Fruit fly (Drosophila melanogaster): Measurements from ENCODE around the gene CG12995.

DNA sequence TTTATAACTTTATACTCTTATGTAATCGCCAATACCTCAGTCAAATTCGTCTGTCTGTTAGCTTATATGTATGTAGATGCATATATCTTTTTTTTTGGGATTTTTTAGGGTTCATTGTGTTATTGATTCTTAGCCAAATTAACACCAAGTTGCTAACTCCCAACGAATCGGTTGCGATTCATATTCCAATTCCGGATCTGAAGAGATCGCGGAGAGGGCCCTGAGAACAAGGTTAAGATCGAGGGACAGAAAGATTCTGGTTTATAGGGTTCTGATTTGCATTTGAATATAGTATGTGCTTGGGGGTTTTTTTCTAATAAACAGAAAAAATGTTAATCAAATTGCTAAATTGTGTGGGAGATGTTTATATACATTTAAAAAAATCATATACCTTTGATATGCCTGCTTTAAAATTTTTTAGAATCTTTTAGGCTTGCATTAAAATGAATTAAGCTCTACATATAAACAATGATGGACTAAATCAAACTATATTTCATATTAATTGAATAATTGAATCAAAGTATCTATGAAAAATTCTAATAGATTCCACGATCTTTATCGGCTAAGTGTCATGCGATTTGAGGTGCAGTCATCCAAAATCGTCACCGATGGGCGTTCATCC is 1.8 kb downstream of the CG12995 start, which contains the start of gene CG32563:
- TF ChIP-seq Sin3A (optimal IDR thresholded peaks at IDR 0.05), result no peak
- no peak for TF ChIP-seq ttk (optimal IDR thresholded peaks at IDR 0.05)
- TF ChIP-seq psq (optimal IDR thresholded peaks at IDR 0.05), result no peak
- TF ChIP-seq h (optimal IDR thresholded peaks at IDR 0.05), result no peak
